Worm (Caenorhabditis elegans) whole organism, late embryonic: ENCODE measurements around the gene F31A3.5.

Source experiments
- C38D4.7 ChIP-seq: fragments of 200-800 bp; sonication (Bioruptor generic); optimal IDR thresholded peaks from 2 replicates; lab custom pipeline; 2018; ENCODE audit warnings: mild to moderate bottlenecking, missing genetic modification characterization, moderate library complexity, missing compliant biosample characterization
- K09A11.1 ChIP-seq: sonication (generic microtip); optimal IDR thresholded peaks from 2 replicates; lab custom pipeline; 2017; ENCODE audit warnings: antibody characterized with exemption, mild to moderate bottlenecking, missing genetic modification characterization, missing compliant biosample characterization; ENCODE audit not compliant: insufficient read depth
- T23F11.4 ChIP-seq: fragments of 200-800 bp; sonication (Bioruptor generic); optimal IDR thresholded peaks from 2 replicates; lab custom pipeline; 2018; ENCODE audit warnings: mild to moderate bottlenecking, missing genetic modification characterization, missing compliant biosample characterization
- ahr-1 ChIP-seq: sonication (generic microtip); optimal IDR thresholded peaks from 2 replicates; lab custom pipeline; 2016; ENCODE audit warnings: missing genetic modification characterization, missing compliant biosample characterization
- ceh-14 ChIP-seq: sonication (generic microtip); optimal IDR thresholded peaks from 2 replicates; lab custom pipeline; 2016; ENCODE audit warnings: missing genotype, missing genetic modification characterization, missing compliant biosample characterization
- ceh-22 ChIP-seq: sonication (generic microtip); optimal IDR thresholded peaks from 2 replicates; lab custom pipeline; 2017; ENCODE audit warnings: missing biosample characterization, missing genetic modification characterization
- ceh-30 ChIP-seq: fragments of 150-350 bp; optimal IDR thresholded peaks from 2 replicates; lab custom pipeline; 2014; ENCODE audit warnings: missing biosample characterization, missing genetic modification characterization
- ceh-31 ChIP-seq: sonication (generic microtip); optimal IDR thresholded peaks from 2 replicates; lab custom pipeline; 2016; ENCODE audit warnings: missing genetic modification characterization, missing compliant biosample characterization
- ceh-34 ChIP-seq: sonication (generic microtip); optimal IDR thresholded peaks from 2 replicates; lab custom pipeline; 2016; ENCODE audit warnings: mild to moderate bottlenecking, missing genetic modification characterization, missing compliant biosample characterization
- ceh-45 ChIP-seq: fragments of 200-800 bp; sonication (Bioruptor generic); IDR thresholded peaks from 2 replicates; pipeline ENCODE4 v1.3.6; 2022; ENCODE audit warnings: missing genetic modification reagents, missing genetic modification characterization, missing compliant biosample characterization
- ceh-48 ChIP-seq: sonication (generic microtip); optimal IDR thresholded peaks from 2 replicates; lab custom pipeline; 2016; ENCODE audit warnings: missing genetic modification characterization, inconsistent platforms, missing compliant biosample characterization
- ceh-6 ChIP-seq: fragments of 200-800 bp; sonication (Bioruptor generic); optimal IDR thresholded peaks from 2 replicates; lab custom pipeline; 2018; ENCODE audit warnings: mild to moderate bottlenecking, missing genetic modification characterization, missing compliant biosample characterization
- ceh-9 ChIP-seq: sonication (generic microtip); optimal IDR thresholded peaks from 2 replicates; lab custom pipeline; 2016; ENCODE audit warnings: mild to moderate bottlenecking, missing genetic modification characterization, inconsistent platforms, missing compliant biosample characterization
- che-1 ChIP-seq: sonication (generic microtip); optimal IDR thresholded peaks from 2 replicates; lab custom pipeline; 2016; ENCODE audit warnings: mild to moderate bottlenecking, missing genetic modification characterization, missing compliant biosample characterization
- dmd-4 ChIP-seq: sonication (generic microtip); optimal IDR thresholded peaks from 2 replicates; lab custom pipeline; 2016; ENCODE audit warnings: borderline replicate concordance, missing genetic modification characterization, missing compliant biosample characterization
- dve-1 ChIP-seq: sonication (generic microtip); optimal IDR thresholded peaks from 2 replicates; lab custom pipeline; 2017; ENCODE audit warnings: antibody characterized with exemption, mild to moderate bottlenecking, missing genetic modification characterization, missing compliant biosample characterization
- elt-4 ChIP-seq: sonication (generic microtip); optimal IDR thresholded peaks from 2 replicates; lab custom pipeline; 2016; ENCODE audit warnings: missing genetic modification characterization, missing compliant biosample characterization
- ets-4 ChIP-seq: sonication (generic microtip); optimal IDR thresholded peaks from 2 replicates; lab custom pipeline; 2016; ENCODE audit warnings: missing genetic modification characterization, missing compliant biosample characterization
- eyg-1 ChIP-seq: sonication (generic microtip); optimal IDR thresholded peaks from 2 replicates; lab custom pipeline; 2016; ENCODE audit warnings: missing genotype, missing genetic modification characterization, missing compliant biosample characterization
- fax-1 ChIP-seq: sonication (generic microtip); optimal IDR thresholded peaks from 2 replicates; lab custom pipeline; 2016; ENCODE audit warnings: missing genotype, missing genetic modification characterization, missing compliant biosample characterization
- fkh-10 ChIP-seq: fragments of 150-350 bp; optimal IDR thresholded peaks from 2 replicates; lab custom pipeline; 2014; ENCODE audit warnings: missing biosample characterization, missing genetic modification reagents, missing genetic modification characterization
- fkh-6 ChIP-seq: sonication (generic microtip); optimal IDR thresholded peaks from 2 replicates; lab custom pipeline; 2016; ENCODE audit warnings: missing genetic modification characterization, missing compliant biosample characterization
- gmeb-2 ChIP-seq: sonication (generic microtip); optimal IDR thresholded peaks from 2 replicates; lab custom pipeline; 2016; ENCODE audit warnings: missing genetic modification characterization, inconsistent platforms, missing compliant biosample characterization
- hlh-13 ChIP-seq: fragments of 200-800 bp; sonication (Bioruptor generic); optimal IDR thresholded peaks from 2 replicates; lab custom pipeline; 2018; ENCODE audit warnings: mild to moderate bottlenecking, missing genetic modification characterization, missing compliant biosample characterization
- hlh-15 ChIP-seq: sonication (generic microtip); optimal IDR thresholded peaks from 2 replicates; lab custom pipeline; 2016; ENCODE audit warnings: missing genetic modification characterization, missing compliant biosample characterization
- hlh-30 ChIP-seq: sonication (generic microtip); optimal IDR thresholded peaks from 2 replicates; lab custom pipeline; 2017; ENCODE audit warnings: antibody characterized with exemption, missing genetic modification characterization, missing compliant biosample characterization; ENCODE audit not compliant: insufficient read depth
- hlh-8 ChIP-seq: sonication (generic microtip); optimal IDR thresholded peaks from 2 replicates; lab custom pipeline; 2016; ENCODE audit warnings: missing genotype, missing genetic modification characterization, missing compliant biosample characterization
- lim-6 ChIP-seq: sonication (generic microtip); optimal IDR thresholded peaks from 2 replicates; lab custom pipeline; 2016; ENCODE audit warnings: missing genetic modification characterization, missing compliant biosample characterization
- lin-11 ChIP-seq: fragments of 200-800 bp; sonication (Bioruptor generic); optimal IDR thresholded peaks from 2 replicates; lab custom pipeline; 2018; ENCODE audit warnings: mild to moderate bottlenecking, missing genetic modification characterization, missing compliant biosample characterization
- madf-2 ChIP-seq: sonication (generic microtip); optimal IDR thresholded peaks from 2 replicates; lab custom pipeline; 2017; ENCODE audit warnings: missing genetic modification characterization, missing compliant biosample characterization
- nfya-1 ChIP-seq: sonication (generic microtip); optimal IDR thresholded peaks from 2 replicates; lab custom pipeline; 2017; ENCODE audit warnings: missing genetic modification characterization, mild to moderate bottlenecking, missing compliant biosample characterization, antibody characterized with exemption, moderate library complexity
- nhr-11 ChIP-seq: fragments of 150-350 bp; optimal IDR thresholded peaks from 2 replicates; lab custom pipeline; 2014; ENCODE audit warnings: missing biosample characterization, missing genetic modification characterization
- npax-4 ChIP-seq: sonication (generic microtip); optimal IDR thresholded peaks from 2 replicates; lab custom pipeline; 2016; ENCODE audit warnings: missing genetic modification characterization, missing compliant biosample characterization
- pax-1 ChIP-seq: fragments of 150-350 bp; optimal IDR thresholded peaks from 2 replicates; lab custom pipeline; 2014; ENCODE audit warnings: missing biosample characterization, missing genetic modification characterization
- pha-2 ChIP-seq: sonication (generic microtip); optimal IDR thresholded peaks from 2 replicates; lab custom pipeline; 2017; ENCODE audit warnings: mild to moderate bottlenecking, missing genetic modification characterization, missing compliant biosample characterization
- pha-4 ChIP-seq: fragments of 150-350 bp; optimal IDR thresholded peaks from 2 replicates; lab custom pipeline; 2018; ENCODE audit warnings: missing biosample characterization, missing genetic modification reagents, missing genetic modification characterization
- pqm-1 ChIP-seq: sonication (generic microtip); optimal IDR thresholded peaks from 2 replicates; lab custom pipeline; 2016; ENCODE audit warnings: missing genetic modification characterization, missing compliant biosample characterization
- pros-1 ChIP-seq: fragments of 150-350 bp; optimal IDR thresholded peaks from 2 replicates; lab custom pipeline; 2014; ENCODE audit warnings: missing biosample characterization, missing genetic modification reagents, missing genetic modification characterization
- ref-2 ChIP-seq: sonication (generic microtip); optimal IDR thresholded peaks from 2 replicates; lab custom pipeline; 2016; ENCODE audit warnings: missing genetic modification characterization, missing compliant biosample characterization
- sdc-2 ChIP-seq: sonication (generic microtip); optimal IDR thresholded peaks from 2 replicates; lab custom pipeline; 2016; ENCODE audit warnings: missing genotype, missing genetic modification characterization, missing compliant biosample characterization
- sox-4 ChIP-seq: sonication (generic microtip); optimal IDR thresholded peaks from 2 replicates; lab custom pipeline; 2017; ENCODE audit warnings: mild to moderate bottlenecking, missing genetic modification characterization, inconsistent platforms, missing compliant biosample characterization
- syd-9 ChIP-seq: sonication (generic microtip); optimal IDR thresholded peaks from 2 replicates; lab custom pipeline; 2016; ENCODE audit warnings: mild to moderate bottlenecking, missing genetic modification characterization, moderate library complexity, missing compliant biosample characterization
- tbx-2 ChIP-seq: sonication (generic microtip); optimal IDR thresholded peaks from 2 replicates; lab custom pipeline; 2016; ENCODE audit warnings: missing genetic modification characterization, missing compliant biosample characterization
- tbx-7 ChIP-seq: sonication (generic microtip); optimal IDR thresholded peaks from 2 replicates; lab custom pipeline; 2016; ENCODE audit warnings: missing genotype, missing genetic modification characterization, missing compliant biosample characterization
- ttx-3 ChIP-seq: sonication (generic microtip); optimal IDR thresholded peaks from 2 replicates; lab custom pipeline; 2016; ENCODE audit warnings: missing genetic modification reagents, missing genetic modification characterization, missing compliant biosample characterization
- unc-42 ChIP-seq: sonication (generic microtip); optimal IDR thresholded peaks from 2 replicates; lab custom pipeline; 2016; ENCODE audit warnings: missing genotype, missing genetic modification characterization, missing compliant biosample characterization
- unc-86 ChIP-seq: sonication (generic microtip); optimal IDR thresholded peaks from 2 replicates; lab custom pipeline; 2016; ENCODE audit warnings: missing genetic modification characterization, missing compliant biosample characterization
- zip-5 ChIP-seq: sonication (generic microtip); optimal IDR thresholded peaks from 2 replicates; lab custom pipeline; 2016; ENCODE audit warnings: missing genetic modification characterization, missing compliant biosample characterization

F31A3.5 gene

DNA sequence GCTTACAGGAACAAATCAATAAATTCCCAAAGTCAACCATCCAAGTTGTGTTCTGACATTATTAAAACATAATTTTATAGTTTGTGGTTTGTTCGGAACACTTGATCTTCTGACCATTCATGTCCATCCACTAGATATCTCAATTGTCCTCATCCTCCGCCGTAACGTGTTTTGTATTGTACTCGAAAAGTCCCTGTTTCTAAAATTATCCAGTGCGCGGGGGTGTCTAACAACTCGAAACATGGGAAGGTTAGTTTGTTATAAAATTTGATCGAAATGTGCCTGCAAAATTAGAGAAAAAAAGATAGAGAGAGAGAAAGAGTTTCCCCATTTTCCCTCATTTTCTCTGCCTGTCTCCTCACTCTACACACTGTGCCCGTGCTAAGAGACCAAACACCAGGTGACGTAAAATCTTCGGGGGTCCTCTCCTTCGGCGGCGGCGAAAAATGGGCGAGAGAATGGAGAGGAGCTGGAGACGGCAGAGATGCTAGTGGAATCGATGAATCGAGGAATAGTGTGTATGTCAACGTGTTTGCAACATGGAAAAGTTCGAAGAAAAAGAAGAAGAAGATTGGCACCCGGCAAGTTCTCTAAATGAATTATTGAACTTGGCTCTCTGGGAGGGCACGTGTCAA lies 57.7 kb downstream of the F31A3.5 start (continued):
- TF ChIP-seq syd-9 (tag; lab: Kevin White, UChicago) (no peak), fkh-6 (no peak), tbx-7 (tag; lab: Kevin White, UChicago) (no peak), unc-86 (no peak), ceh-30 (no peak), ceh-34 (tag; lab: Kevin White, UChicago) (peak; percentile 57), nhr-11 (tag; lab: Kevin White, UChicago) (no peak), T23F11.4 (GFP tag; lab: Kevin White, UChicago) (no peak), fax-1 (tag; lab: Kevin White, UChicago) (no peak), ceh-22 (no peak), fkh-10 (GFP tag; lab: Kevin White, UChicago) (no peak), zip-5 (tag; lab: Kevin White, UChicago) (no peak), pros-1 (peak; percentile 27), ttx-3 (tag; lab: Kevin White, UChicago) (no peak), hlh-30 (peak; percentile 53), pha-2 (tag; lab: Kevin White, UChicago) (peak; percentile 20), sdc-2 (tag; lab: Kevin White, UChicago) (peak; percentile 66), ceh-6 (GFP tag; lab: Kevin White, UChicago) (no peak), ceh-9 (no peak), ets-4 (tag; lab: Kevin White, UChicago) (peak; percentile 41), eyg-1 (tag; lab: Kevin White, UChicago) (no peak), ceh-31 (tag; lab: Kevin White, UChicago) (peak; percentile 83), tbx-2 (tag; lab: Kevin White, UChicago) (peak; percentile 83), unc-42 (tag; lab: Kevin White, UChicago) (peak; percentile 86), che-1 (no peak), elt-4 (tag; lab: Kevin White, UChicago) (no peak), ref-2 (tag; lab: Kevin White, UChicago) (peak; percentile 62), lin-11 (tag; lab: Kevin White, UChicago) (no peak), madf-2 (tag; lab: Kevin White, UChicago) (no peak), C38D4.7 (no peak), ahr-1 (tag; lab: Kevin White, UChicago) (no peak), pqm-1 (peak; percentile 16), pax-1 (no peak), npax-4 (tag; lab: Kevin White, UChicago) (no peak), lim-6 (tag; lab: Kevin White, UChicago) (no peak), ceh-48 (peak; percentile 33), dve-1 (peak; percentile 36), hlh-8 (tag; lab: Kevin White, UChicago) (peak; percentile 75), K09A11.1 (tag; lab: Kevin White, UChicago) (peak; percentile 16), ceh-45 (GFP tag; lab: Robert Waterston, UW) (no peak), sox-4 (tag; lab: Kevin White, UChicago) (no peak), dmd-4 (tag; lab: Kevin White, UChicago) (no peak), nfya-1 (tag; lab: Kevin White, UChicago) (peak; percentile 79), ceh-14 (tag; lab: Kevin White, UChicago) (peak; percentile 56), hlh-15 (no peak), hlh-13 (GFP tag; lab: Kevin White, UChicago) (no peak), gmeb-2 (tag; lab: Kevin White, UChicago) (no peak), pha-4 (tag; lab: Kevin White, UChicago) (no peak)
- TF ChIP-seq, all 69 proteins: peak for 25
